Worm (Caenorhabditis elegans): ENCODE data around the gene C49A9.1.
"Not testable (repeated sequence)": the region's sequence is repeated elsewhere in the genome, so short reads cannot be mapped to it uniquely, and the experiment has no call there.

Gene C49A9.1

ce11 chrIV:6248486-6248885 lies 20.5 kb downstream of the C49A9.1 start, which contains the start of gene acox-3:
TSS of gene acox-3 (minus strand) at chrIV:6248492.
- TF ChIP-seq nhr-12 (tag; optimal IDR thresholded peaks at IDR 0.05), result no peak
- TF ChIP-seq gmeb-1 (tag; optimal IDR thresholded peaks at IDR 0.05), result peak; percentile 58
- TF ChIP-seq lsy-2 (tag; optimal IDR thresholded peaks at IDR 0.05), result no peak
- no peak for TF ChIP-seq ZK546.5 (tag; optimal IDR thresholded peaks at IDR 0.05)
- no peak for TF ChIP-seq skn-1 (tag; optimal IDR thresholded peaks at IDR 0.05)
- no peak for TF ChIP-seq aly-2 (tag; optimal IDR thresholded peaks at IDR 0.05)
- TF ChIP-seq crh-2 (tag; optimal IDR thresholded peaks at IDR 0.05), result peak; percentile 24
- no peak for TF ChIP-seq sem-4 (tag; optimal IDR thresholded peaks at IDR 0.05)
- TF ChIP-seq fos-1 (tag; optimal IDR thresholded peaks at IDR 0.05), result peak; percentile 56
- no peak for TF ChIP-seq elt-3 (tag; optimal IDR thresholded peaks at IDR 0.05)
- TF ChIP-seq nhr-237 (tag; optimal IDR thresholded peaks at IDR 0.05), result no peak
- TF ChIP-seq blmp-1 (tag; optimal IDR thresholded peaks at IDR 0.05; ENCODE audit: insufficient read depth), result peak; percentile 28
- no peak for TF ChIP-seq ceh-82 (tag; optimal IDR thresholded peaks at IDR 0.05)
- TF ChIP-seq ztf-1 (GFP tag; conservative IDR thresholded peaks at IDR 0.05), result no peak
- TF ChIP-seq ztf-4 (tag; optimal IDR thresholded peaks at IDR 0.05), result no peak
- TF ChIP-seq sma-9 (GFP tag; optimal IDR thresholded peaks at IDR 0.05), result peak; percentile 82
- TF ChIP-seq sma-9 (tag; optimal IDR thresholded peaks at IDR 0.05), result no peak

ce11 chrIV:6249591-6249990 lies 21.6 kb downstream of the C49A9.1 start, which contains the start of gene F58F9.1:
TSS of gene F58F9.1 (plus strand) at chrIV:6249841.
- TF ChIP-seq mab-5 (tag; optimal IDR thresholded peaks at IDR 0.05) (peak; percentile 36), nhr-237 (tag; optimal IDR thresholded peaks at IDR 0.05) (no peak), lsy-2 (tag; optimal IDR thresholded peaks at IDR 0.05) (peak in 1 of 2 experiments; percentile 37), unc-55 (GFP tag; optimal IDR thresholded peaks at IDR 0.05) (peak; percentile 79), C34F6.9 (tag; optimal IDR thresholded peaks at IDR 0.05) (peak; percentile 24)

- not testable (repeated sequence) for TF ChIP-seq alr-1, ceh-16, ztf-4 (tag; optimal IDR thresholded peaks at IDR 0.05)
Observed at ce11 chrIV:6253000-6253399, 25.0 kb downstream of the C49A9.1 start, which contains the start of gene T13A10.2. TSS of gene T13A10.2 (plus strand) at chrIV:6253300.

ce11 chrIV:6254635-6255034 lies 26.6 kb downstream of the C49A9.1 start, which contains the start of gene T13A10.64:
TSS of gene T13A10.64 (plus strand) at chrIV:6254935.
- TF ChIP-seq ceh-16 (tag; optimal IDR thresholded peaks at IDR 0.05) (no peak), R02D3.7 (tag; optimal IDR thresholded peaks at IDR 0.05) (no peak), Y55F3AM.14 (GFP tag; optimal IDR thresholded peaks at IDR 0.05) (no peak), egl-27 (tag; optimal IDR thresholded peaks at IDR 0.05) (no peak), F13H6.1 (tag; optimal IDR thresholded peaks at IDR 0.05) (no peak), mdl-1 (tag; optimal IDR thresholded peaks at IDR 0.05) (no peak), nhr-11 (tag; optimal IDR thresholded peaks at IDR 0.05) (no peak)

- TF ChIP-seq nhr-25 (tag; optimal IDR thresholded peaks at IDR 0.05) (no peak), nhr-23 (tag; optimal IDR thresholded peaks at IDR 0.05) (no peak), nhr-129 (tag; optimal IDR thresholded peaks at IDR 0.05) (no peak), ama-1 (optimal IDR thresholded peaks at IDR 0.05) (no peak), lsy-2 (tag; optimal IDR thresholded peaks at IDR 0.05) (no peak), sem-4 (tag; optimal IDR thresholded peaks at IDR 0.05) (no peak), crh-2 (tag; optimal IDR thresholded peaks at IDR 0.05) (no peak), nhr-77 (tag; optimal IDR thresholded peaks at IDR 0.05) (no peak), peb-1 (tag; optimal IDR thresholded peaks at IDR 0.05) (no peak), C34F6.9 (tag; optimal IDR thresholded peaks at IDR 0.05) (no peak), sma-3 (GFP tag; optimal IDR thresholded peaks at IDR 0.05) (no peak), unc-39 (tag; optimal IDR thresholded peaks at IDR 0.05) (no peak), mab-5 (tag; optimal IDR thresholded peaks at IDR 0.05) (no peak), ceh-82 (tag; optimal IDR thresholded peaks at IDR 0.05) (no peak), lin-39 (tag; optimal IDR thresholded peaks at IDR 0.05) (no peak), nhr-21 (tag; optimal IDR thresholded peaks at IDR 0.05) (no peak), ztf-1 (GFP tag; conservative IDR thresholded peaks at IDR 0.05) (no peak), F13H6.1 (tag; optimal IDR thresholded peaks at IDR 0.05) (no peak)
Observed at ce11 chrIV:6258967-6259366, 31.0 kb downstream of the C49A9.1 start.
